Fruit fly (Drosophila melanogaster) whole organism: ENCODE data around the gene CG7335.

Experiments
- CG8478 ChIP-seq: fragments of >200 bp; optimal IDR thresholded peaks from 2 replicates; lab custom pipeline; 2018; ENCODE audit warnings: inconsistent platforms
- Dll ChIP-seq: fragments of >200 bp; optimal IDR thresholded peaks from 2 replicates; lab custom pipeline; 2017
- EcR ChIP-seq, 2 experiments: fragments of >200 bp; optimal IDR thresholded peaks; 2 replicates each; lab custom pipeline; 2017; ENCODE audit warnings: missing biosample characterization in 2 of 2, missing genetic modification characterization in 2 of 2, missing genetic modification reagents in 2 of 2
- pan ChIP-seq: fragments of >200 bp; optimal IDR thresholded peaks from 2 replicates; lab custom pipeline; 2017
- psq ChIP-seq: fragments of >200 bp; optimal IDR thresholded peaks from 2 replicates; lab custom pipeline; 2017
- usp ChIP-seq: fragments of >200 bp; optimal IDR thresholded peaks from 2 replicates; lab custom pipeline; 2017; ENCODE audit warnings: missing biosample characterization, missing genetic modification characterization, mixed read lengths

CG7335 gene

DNA sequence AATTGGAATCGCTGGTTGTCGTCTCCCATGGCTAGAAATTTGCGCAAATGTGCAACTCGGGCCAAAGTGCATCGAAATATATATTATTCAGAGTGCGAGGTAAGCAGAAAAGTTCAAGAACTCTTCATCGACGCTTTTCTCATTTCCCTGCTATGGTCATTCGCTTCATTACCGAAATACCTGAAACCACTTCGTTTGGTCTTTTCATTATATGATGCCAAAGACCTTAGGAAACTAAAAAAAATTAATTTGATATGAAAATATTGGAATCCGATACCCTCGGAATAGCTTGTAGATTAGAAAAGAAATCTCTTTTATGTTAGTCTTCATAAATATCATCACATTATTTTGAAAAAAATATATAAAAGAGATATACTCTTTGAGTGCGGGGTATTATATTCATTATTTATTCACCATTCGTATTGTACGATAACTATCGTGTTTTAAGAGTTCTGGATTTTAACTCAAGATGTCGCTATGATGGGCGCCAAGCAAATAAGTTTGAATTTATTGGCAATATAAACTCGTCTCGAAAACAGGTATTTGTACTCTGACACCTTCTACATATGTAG is 20.2 kb downstream of the CG7335 start, which contains the start of gene CG14187:
TSS of gene CG14187 (minus strand) at position 51 of the 572 bp plus-strand sequence.
- TF ChIP-seq Dll (lab: Kevin White, UChicago) (no peak), pan (lab: Kevin White, UChicago) (no peak)

DNA sequence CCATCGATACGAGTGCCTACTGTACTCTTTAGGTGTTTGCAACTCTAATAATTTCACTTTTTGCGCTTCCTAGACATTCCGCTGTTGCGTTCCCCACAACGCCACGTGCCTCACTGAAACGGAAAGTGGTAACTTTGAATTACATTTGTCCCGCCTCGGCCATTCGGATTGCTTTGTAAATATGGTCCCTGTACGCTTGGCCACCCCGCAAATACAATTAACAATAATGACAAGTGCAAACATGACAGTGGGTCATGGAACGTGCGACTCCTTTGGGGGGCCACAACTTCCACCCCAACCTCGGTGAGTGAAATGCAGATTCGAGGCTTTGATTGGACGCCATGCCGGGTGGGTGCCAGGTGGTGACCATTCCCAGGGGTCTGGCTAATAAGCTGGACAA is 21.6 kb downstream of the CG7335 start, which contains the start of gene Ir76b:
TSS of gene Ir76b (minus strand) at position 101 of the 400 bp plus-strand sequence.
- no peak for TF ChIP-seq psq
- TF ChIP-seq usp (GFP tag; lab: Kevin White, UChicago): no peak
- TF ChIP-seq EcR (GFP tag; optimal IDR thresholded peaks at IDR 0.05; lab: Kevin White, UChicago): no peak
- no peak for TF ChIP-seq CG8478 (lab: Kevin White, UChicago)
- no peak for TF ChIP-seq Dll (lab: Kevin White, UChicago)
- no peak for TF ChIP-seq pan (lab: Kevin White, UChicago)

DNA sequence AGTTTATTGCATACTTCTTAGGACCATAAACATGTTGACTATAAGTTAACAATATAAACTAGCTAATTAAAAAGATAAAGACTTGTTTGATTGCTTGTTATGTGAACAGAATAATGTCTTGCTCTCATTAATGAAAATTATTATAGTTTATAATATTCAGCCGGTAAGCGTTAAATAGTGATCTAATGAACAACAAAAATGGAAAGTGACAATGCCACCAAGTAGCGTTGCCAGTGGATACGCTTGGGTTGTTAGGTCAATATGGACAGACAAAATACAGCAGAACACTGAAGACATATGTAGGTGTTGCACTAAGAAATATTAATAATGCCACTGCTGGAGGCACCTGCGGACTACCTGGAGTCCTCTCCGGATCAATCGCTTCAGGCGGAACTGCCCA is 27.3 kb downstream of the CG7335 start, which contains the start of gene CG14185:
TSS of gene CG14185 (plus strand) at position 301 of the 400 bp plus-strand sequence.
- TF ChIP-seq psq (no peak), pan (lab: Kevin White, UChicago) (no peak), usp (GFP tag; lab: Kevin White, UChicago) (no peak), Dll (lab: Kevin White, UChicago) (no peak), EcR (GFP tag; optimal IDR thresholded peaks at IDR 0.05; lab: Kevin White, UChicago) (no peak), CG8478 (lab: Kevin White, UChicago) (no peak)

DNA sequence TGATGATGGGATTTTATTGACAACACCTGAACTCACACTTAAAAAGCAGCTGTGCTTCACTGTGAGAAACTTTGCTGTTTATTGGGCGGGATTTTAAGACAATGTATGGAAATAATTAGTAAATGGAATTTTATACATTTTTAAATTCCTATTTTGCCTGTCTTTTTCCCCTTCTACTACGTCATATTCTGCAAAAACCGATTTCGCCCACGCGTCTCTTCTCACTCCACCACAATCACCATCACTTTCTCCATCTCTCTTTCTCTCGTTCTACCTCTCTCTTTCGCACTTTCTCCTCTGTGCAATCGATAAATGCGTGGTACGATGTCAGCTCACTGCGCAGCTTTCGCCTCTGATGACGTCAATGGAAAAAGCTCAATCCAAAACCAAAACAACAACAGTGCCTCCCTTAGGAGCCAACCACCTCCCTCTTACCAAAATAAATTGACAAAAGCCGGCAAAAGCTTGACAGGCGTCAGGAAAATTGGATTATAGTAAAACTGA is 28.5 kb downstream of the CG7335 start:
- no peak for TF ChIP-seq psq
- no peak for TF ChIP-seq pan (lab: Kevin White, UChicago)
- no peak for TF ChIP-seq CG8478 (lab: Kevin White, UChicago)
- no peak for TF ChIP-seq usp (GFP tag; lab: Kevin White, UChicago)
- TF ChIP-seq Dll (lab: Kevin White, UChicago): no peak
- TF ChIP-seq EcR (GFP tag; optimal IDR thresholded peaks at IDR 0.05; lab: Kevin White, UChicago): no peak

DNA sequence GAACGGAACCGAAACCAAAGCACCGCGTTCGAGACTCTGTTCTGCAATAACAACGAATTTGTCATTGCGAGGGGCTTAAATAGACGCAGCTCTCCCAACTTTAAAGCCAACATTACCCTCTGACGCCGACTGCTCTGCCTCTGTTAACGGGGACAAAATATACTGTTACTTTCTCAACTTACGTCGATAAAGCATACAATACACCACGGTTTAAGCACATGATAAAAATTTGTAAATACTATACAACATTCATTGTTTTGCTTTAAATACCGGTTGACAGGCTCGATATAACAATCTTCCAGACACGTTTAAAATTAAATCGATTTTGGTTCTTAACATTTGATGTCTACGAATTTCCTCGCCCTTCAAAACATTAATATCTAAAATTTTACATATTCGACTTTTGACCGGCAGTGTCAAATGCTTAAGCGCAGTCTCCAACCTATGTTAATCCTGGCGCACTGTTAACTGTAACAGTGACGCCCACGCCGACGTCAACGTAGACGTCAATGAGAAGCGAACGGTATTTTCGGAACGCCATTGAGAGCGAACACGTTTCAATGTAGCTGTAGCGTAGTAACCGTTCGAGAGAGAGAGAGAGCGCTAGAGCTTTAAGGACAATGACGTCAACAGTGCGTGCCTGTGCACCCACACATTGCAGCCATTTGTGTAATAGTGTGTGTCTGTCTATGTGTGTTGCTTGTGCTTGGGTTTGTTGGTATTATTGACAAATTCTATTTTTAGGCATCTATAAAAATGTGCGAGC is 29.1 kb downstream of the CG7335 start, which contains the start of gene CG14186:
TSS of gene CG14186 (minus strand) at position 51 of the 766 bp plus-strand sequence.
- TF ChIP-seq CG8478 (lab: Kevin White, UChicago) (no peak), psq (no peak), usp (GFP tag; lab: Kevin White, UChicago) (no peak), pan (lab: Kevin White, UChicago) (no peak), Dll (lab: Kevin White, UChicago) (no peak), EcR (GFP tag; optimal IDR thresholded peaks at IDR 0.05; lab: Kevin White, UChicago) (no peak)

DNA sequence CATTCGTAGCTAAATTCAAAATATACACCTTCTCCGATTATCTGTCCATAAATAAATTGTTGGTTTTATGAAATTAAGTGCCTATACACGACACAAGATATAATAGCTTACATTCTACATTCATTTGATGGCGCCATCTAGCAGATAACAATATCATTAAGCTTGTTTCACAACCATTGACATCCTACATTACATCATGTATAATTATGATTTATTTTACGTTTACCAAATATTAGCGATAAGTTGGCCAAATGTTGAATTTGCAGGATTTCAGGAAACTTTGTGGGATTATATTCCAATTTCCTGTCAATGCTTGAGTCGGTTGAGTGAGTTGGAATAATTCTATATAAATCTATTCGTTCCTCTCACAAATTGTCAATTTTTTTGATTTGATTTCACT is 35.8 kb downstream of the CG7335 start:
- no peak for TF ChIP-seq CG8478 (lab: Kevin White, UChicago)
- TF ChIP-seq EcR (GFP tag; optimal IDR thresholded peaks at IDR 0.05; lab: Kevin White, UChicago): no peak
- no peak for TF ChIP-seq Dll (lab: Kevin White, UChicago)
- TF ChIP-seq psq: no peak
- TF ChIP-seq usp (GFP tag; lab: Kevin White, UChicago): no peak
- TF ChIP-seq pan (lab: Kevin White, UChicago): no peak

DNA sequence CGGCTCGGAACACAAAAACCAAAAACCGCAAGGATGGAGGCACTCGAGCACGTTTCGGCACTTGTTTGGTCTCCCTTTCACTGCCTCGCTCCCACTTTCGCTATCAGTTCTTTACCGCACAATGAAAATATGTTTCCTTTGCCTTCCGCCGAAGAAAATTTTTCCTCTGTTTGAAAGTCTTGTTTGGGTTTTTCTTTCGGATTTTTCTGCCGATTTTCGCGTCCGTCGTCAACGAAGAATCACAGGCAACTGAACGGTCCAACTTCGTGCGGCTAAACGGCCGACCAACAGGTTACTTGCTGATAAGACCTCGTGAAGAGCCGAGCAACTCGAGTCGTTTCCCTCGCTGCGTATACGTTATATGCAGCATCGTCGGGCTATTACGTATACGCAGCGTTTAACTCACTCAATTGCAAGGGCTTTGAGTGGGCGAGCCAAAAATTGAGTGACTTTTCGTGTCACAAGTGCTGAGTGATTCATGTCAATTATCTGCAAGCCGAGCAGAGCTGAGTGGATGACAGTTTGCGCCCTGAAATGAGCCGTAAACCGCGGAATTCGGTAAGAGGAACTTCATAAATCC is 44.2 kb downstream of the CG7335 start, which contains the start of gene sNPF-R:
TSS of gene sNPF-R (minus strand) at position 253 of the 580 bp plus-strand sequence.
- TF ChIP-seq psq (no peak), pan (lab: Kevin White, UChicago) (no peak), EcR (GFP tag; optimal IDR thresholded peaks at IDR 0.05; lab: Kevin White, UChicago) (no peak), usp (GFP tag; lab: Kevin White, UChicago) (no peak), Dll (lab: Kevin White, UChicago) (no peak), CG8478 (lab: Kevin White, UChicago) (no peak)

DNA sequence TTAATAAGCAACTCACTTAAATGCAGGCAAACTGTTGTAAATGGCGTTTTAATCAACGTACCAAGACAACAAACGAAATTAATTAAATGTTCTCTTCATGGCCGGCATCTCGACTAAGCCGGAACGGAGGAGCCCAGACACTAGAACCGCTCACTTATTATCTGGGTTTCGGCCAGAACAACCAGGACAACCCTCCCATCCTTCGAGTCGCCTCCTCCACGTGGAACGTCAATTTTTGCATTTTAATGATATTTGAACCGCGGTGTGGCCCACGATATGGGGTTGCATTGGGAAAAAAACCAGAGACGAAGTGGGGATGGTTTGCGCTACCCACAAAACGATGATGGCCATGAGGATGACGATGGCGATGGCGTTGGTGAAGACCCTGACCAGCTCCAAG is 48.0 kb downstream of the CG7335 start:
- TF ChIP-seq EcR (GFP tag; optimal IDR thresholded peaks at IDR 0.05; lab: Kevin White, UChicago) (no peak), pan (lab: Kevin White, UChicago) (no peak), Dll (lab: Kevin White, UChicago) (no peak), psq (no peak), usp (GFP tag; lab: Kevin White, UChicago) (no peak), CG8478 (lab: Kevin White, UChicago) (no peak)
